Worm (Caenorhabditis elegans) whole organism, L4 larva: Measurements from ENCODE around the gene F20D6.1.

Source experiments
- D1046.2 ChIP-seq: fragments of 200-800 bp; sonication (Bioruptor generic); IDR thresholded peaks from 2 replicates; pipeline ENCODE4 v1.3.6; 2022; ENCODE audit warnings: missing genetic modification characterization, missing compliant biosample characterization
- F10B5.3 ChIP-seq: sonication (generic microtip); optimal IDR thresholded peaks from 2 replicates; lab custom pipeline; 2016; ENCODE audit warnings: mild to moderate bottlenecking, missing genetic modification characterization, missing compliant biosample characterization
- F37D6.2 ChIP-seq: sonication (generic microtip); optimal IDR thresholded peaks from 2 replicates; lab custom pipeline; 2016; ENCODE audit warnings: mild to moderate bottlenecking, missing genetic modification characterization, missing compliant biosample characterization
- F49E8.2 ChIP-seq: sonication (generic microtip); optimal IDR thresholded peaks from 2 replicates; lab custom pipeline; 2016; ENCODE audit warnings: missing compliant biosample characterization, mild to moderate bottlenecking, missing genetic modification characterization, borderline replicate concordance
- Y5F2A.4 ChIP-seq: fragments of 200-800 bp; sonication (Bioruptor generic); optimal IDR thresholded peaks from 2 replicates; lab custom pipeline; 2018; ENCODE audit warnings: mild to moderate bottlenecking, missing genetic modification characterization, missing compliant biosample characterization
- ZK337.2 ChIP-seq: fragments of 200-800 bp; sonication (Bioruptor generic); IDR thresholded peaks from 2 replicates; pipeline ENCODE4 v1.3.6; 2022; ENCODE audit warnings: missing genetic modification reagents, missing genetic modification characterization, missing compliant biosample characterization
- ama-1 ChIP-seq: fragments of 150-350 bp; optimal IDR thresholded peaks from 2 replicates; lab custom pipeline; 2014; ENCODE audit warnings: inconsistent platforms, mixed read lengths
- arid-1 ChIP-seq: fragments of 200-800 bp; sonication (Bioruptor generic); conservative IDR thresholded peaks from 2 replicates; pipeline ENCODE4 v1.3.6; 2022; ENCODE audit warnings: missing genetic modification reagents, missing genetic modification characterization, missing compliant biosample characterization
- ces-1 ChIP-seq: fragments of 150-350 bp; sonication (generic microtip); optimal IDR thresholded peaks from 4 replicates; lab custom pipeline; 2014; ENCODE audit warnings: missing biosample characterization, missing genetic modification reagents, missing genetic modification characterization
- cey-2 ChIP-seq: sonication (generic microtip); optimal IDR thresholded peaks from 3 replicates; lab custom pipeline; 2017; ENCODE audit warnings: missing genetic modification characterization, mild to moderate bottlenecking, missing compliant biosample characterization, antibody characterized with exemption, borderline replicate concordance; ENCODE audit not compliant: insufficient read depth
- daf-12 ChIP-seq: fragments of 150-350 bp; optimal IDR thresholded peaks from 2 replicates; lab custom pipeline; 2014; ENCODE audit warnings: missing biosample characterization, missing genetic modification reagents, missing genetic modification characterization
- daf-16 ChIP-seq, 3 experiments: sonication (generic microtip); optimal IDR thresholded peaks; 2 replicates each; lab custom pipeline; 2016 to 2017; ENCODE audit warnings: missing genetic modification characterization in 3 of 3, missing genetic modification reagents in 3 of 3, mild to moderate bottlenecking in 2 of 3, missing compliant biosample characterization in 2 of 3, missing biosample characterization in 1 of 3, moderate library complexity in 1 of 3
- daf-19 ChIP-seq: fragments of 200-800 bp; sonication (Bioruptor generic); conservative IDR thresholded peaks from 2 replicates; pipeline ENCODE4 v1.3.6; 2022; ENCODE audit warnings: missing genetic modification characterization, missing compliant biosample characterization
- daf-8 ChIP-seq: fragments of 200-800 bp; sonication (Bioruptor generic); IDR thresholded peaks from 2 replicates; pipeline ENCODE4 v1.3.6; 2022; ENCODE audit warnings: missing genetic modification characterization, missing compliant biosample characterization
- dmd-6 ChIP-seq: fragments of 200-800 bp; sonication (Bioruptor generic); IDR thresholded peaks from 2 replicates; pipeline ENCODE4 v1.3.6; 2022; ENCODE audit warnings: missing genetic modification reagents, missing genetic modification characterization, missing compliant biosample characterization
- dmd-8 ChIP-seq: fragments of 200-800 bp; sonication (Bioruptor generic); IDR thresholded peaks from 2 replicates; pipeline ENCODE4 v1.3.6; 2022; ENCODE audit warnings: missing genetic modification characterization, missing compliant biosample characterization
- dpl-1 ChIP-seq: fragments of 150-350 bp; optimal IDR thresholded peaks from 2 replicates; lab custom pipeline; 2014; ENCODE audit warnings: missing biosample characterization, missing genetic modification reagents, missing genetic modification characterization
- duxl-1 ChIP-seq: sonication (generic microtip); optimal IDR thresholded peaks from 2 replicates; lab custom pipeline; 2016; ENCODE audit warnings: mild to moderate bottlenecking, missing genetic modification characterization, moderate library complexity, missing compliant biosample characterization; ENCODE audit not compliant: poor library complexity
- dve-1 ChIP-seq: sonication (generic microtip); optimal IDR thresholded peaks from 2 replicates; lab custom pipeline; 2017; ENCODE audit warnings: antibody characterized with exemption, mild to moderate bottlenecking, missing genetic modification characterization, missing compliant biosample characterization; ENCODE audit not compliant: insufficient read depth
- egl-43 ChIP-seq: fragments of 200-800 bp; sonication (Bioruptor generic); IDR thresholded peaks from 2 replicates; pipeline ENCODE4 v1.3.6; 2022; ENCODE audit warnings: missing genetic modification reagents, missing genetic modification characterization, missing compliant biosample characterization
- hlh-11 ChIP-seq: fragments of 200-800 bp; sonication (Bioruptor generic); optimal IDR thresholded peaks from 2 replicates; lab custom pipeline; 2018; ENCODE audit warnings: mild to moderate bottlenecking, missing genetic modification characterization, missing compliant biosample characterization
- hlh-30 ChIP-seq: sonication (generic microtip); optimal IDR thresholded peaks from 2 replicates; lab custom pipeline; 2017; ENCODE audit warnings: antibody characterized with exemption, mild to moderate bottlenecking, missing genetic modification characterization, missing compliant biosample characterization; ENCODE audit not compliant: insufficient read depth
- hmg-1.1 ChIP-seq: fragments of 200-800 bp; sonication (Bioruptor generic); IDR thresholded peaks from 2 replicates; pipeline ENCODE4 v1.3.6; 2022; ENCODE audit warnings: missing genetic modification reagents, missing genetic modification characterization, missing compliant biosample characterization
- lin-39 ChIP-seq: fragments of 150-350 bp; optimal IDR thresholded peaks from 2 replicates; lab custom pipeline; 2014; ENCODE audit warnings: missing biosample characterization, missing genetic modification reagents, missing genetic modification characterization
- lir-3 ChIP-seq: sonication (generic microtip); optimal IDR thresholded peaks from 2 replicates; lab custom pipeline; 2016; ENCODE audit warnings: mild to moderate bottlenecking, missing genetic modification characterization, missing compliant biosample characterization
- madf-9 ChIP-seq: fragments of 200-800 bp; sonication (Bioruptor generic); conservative IDR thresholded peaks from 2 replicates; pipeline ENCODE4 v1.3.6; 2022; ENCODE audit warnings: missing genetic modification reagents, missing genetic modification characterization, missing compliant biosample characterization
- mdl-1 ChIP-seq, 2 experiments: fragments of 150-350 bp in 1 of 2; sonication (generic microtip) in 1 of 2; optimal IDR thresholded peaks; 2 replicates each; lab custom pipeline; 2014 to 2017; ENCODE audit warnings: missing biosample characterization in 2 of 2, missing genetic modification characterization in 2 of 2
- mdt-29 ChIP-seq: fragments of 200-800 bp; sonication (Bioruptor generic); IDR thresholded peaks from 2 replicates; pipeline ENCODE4 v1.3.6; 2022; ENCODE audit warnings: missing genetic modification reagents, missing genetic modification characterization, missing compliant biosample characterization
- mep-1 ChIP-seq: fragments of 150-350 bp; sonication (generic microtip); optimal IDR thresholded peaks from 3 replicates; lab custom pipeline; 2014; ENCODE audit warnings: missing biosample characterization, missing genetic modification characterization
- mxl-2 ChIP-seq: fragments of 200-800 bp; sonication (Bioruptor generic); conservative IDR thresholded peaks from 2 replicates; pipeline ENCODE4 v1.3.6; 2022; ENCODE audit warnings: missing genetic modification reagents, missing genetic modification characterization, missing compliant biosample characterization
- mxl-3 ChIP-seq: fragments of 200-800 bp; sonication (Bioruptor generic); optimal IDR thresholded peaks from 2 replicates; lab custom pipeline; 2018; ENCODE audit warnings: mild to moderate bottlenecking, missing genetic modification characterization, missing compliant biosample characterization
- nhr-10 ChIP-seq: fragments of 150-350 bp; optimal IDR thresholded peaks from 2 replicates; lab custom pipeline; 2014; ENCODE audit warnings: missing biosample characterization, missing genetic modification characterization
- nhr-102 ChIP-seq: sonication (generic microtip); optimal IDR thresholded peaks from 2 replicates; lab custom pipeline; 2016; ENCODE audit warnings: mild to moderate bottlenecking, missing genetic modification characterization, moderate library complexity, missing compliant biosample characterization
- nhr-111 ChIP-seq: fragments of 200-800 bp; sonication (Bioruptor generic); optimal IDR thresholded peaks from 2 replicates; lab custom pipeline; 2018; ENCODE audit warnings: mild to moderate bottlenecking, missing genetic modification characterization, missing compliant biosample characterization
- nhr-237 ChIP-seq: sonication (generic microtip); optimal IDR thresholded peaks from 2 replicates; lab custom pipeline; 2017; ENCODE audit warnings: missing biosample characterization, missing genetic modification characterization
- nhr-25 ChIP-seq: sonication (generic microtip); optimal IDR thresholded peaks from 2 replicates; lab custom pipeline; 2017; ENCODE audit warnings: missing genetic modification characterization, mild to moderate bottlenecking, missing compliant biosample characterization, antibody characterized with exemption, moderate library complexity, borderline replicate concordance; ENCODE audit not compliant: insufficient read depth
- nhr-42 ChIP-seq: fragments of 200-800 bp; sonication (Bioruptor generic); IDR thresholded peaks from 2 replicates; pipeline ENCODE4 v1.3.6; 2022; ENCODE audit warnings: missing genetic modification characterization, missing compliant biosample characterization
- nhr-48 ChIP-seq: sonication (generic microtip); optimal IDR thresholded peaks from 2 replicates; lab custom pipeline; 2016; ENCODE audit warnings: mild to moderate bottlenecking, missing genetic modification characterization, missing compliant biosample characterization
- nhr-6 ChIP-seq: fragments of 150-350 bp; optimal IDR thresholded peaks from 2 replicates; lab custom pipeline; 2014; ENCODE audit warnings: missing biosample characterization, missing genetic modification characterization
- nhr-76 ChIP-seq: fragments of 150-350 bp; optimal IDR thresholded peaks from 2 replicates; lab custom pipeline; 2014; ENCODE audit warnings: missing biosample characterization, missing genetic modification characterization
- nhr-77 ChIP-seq: fragments of 150-350 bp; optimal IDR thresholded peaks from 2 replicates; lab custom pipeline; 2014; ENCODE audit warnings: missing biosample characterization, missing genetic modification characterization
- pqm-1 ChIP-seq: sonication (generic microtip); optimal IDR thresholded peaks from 2 replicates; lab custom pipeline; 2017; ENCODE audit warnings: missing biosample characterization, missing genetic modification characterization
- rbr-2 ChIP-seq: sonication (generic microtip); optimal IDR thresholded peaks from 2 replicates; lab custom pipeline; 2016; ENCODE audit warnings: missing genotype, missing genetic modification characterization, missing compliant biosample characterization
- saeg-2 ChIP-seq: fragments of 200-800 bp; sonication (Bioruptor generic); IDR thresholded peaks from 2 replicates; pipeline ENCODE4 v1.3.6; 2022; ENCODE audit warnings: missing genetic modification reagents, missing genetic modification characterization, missing compliant biosample characterization
- snpc-1.2 ChIP-seq: fragments of 200-800 bp; sonication (Bioruptor generic); IDR thresholded peaks from 2 replicates; pipeline ENCODE4 v1.3.6; 2022; ENCODE audit warnings: missing genetic modification reagents, missing genetic modification characterization, missing compliant biosample characterization
- snpc-4 ChIP-seq: fragments of 150-350 bp; optimal IDR thresholded peaks from 2 replicates; lab custom pipeline; 2014; ENCODE audit warnings: missing biosample characterization, missing genetic modification characterization
- unc-130 ChIP-seq: sonication (generic microtip); optimal IDR thresholded peaks from 2 replicates; lab custom pipeline; 2016; ENCODE audit warnings: missing genetic modification reagents, missing genetic modification characterization, missing compliant biosample characterization
- zfp-2 ChIP-seq: sonication (generic microtip); optimal IDR thresholded peaks from 2 replicates; lab custom pipeline; 2016; ENCODE audit warnings: mild to moderate bottlenecking, missing genetic modification characterization, missing compliant biosample characterization
- zip-2 ChIP-seq: fragments of 150-350 bp; optimal IDR thresholded peaks from 2 replicates; lab custom pipeline; 2014; ENCODE audit warnings: missing biosample characterization, missing genetic modification characterization

F20D6.1 gene

DNA sequence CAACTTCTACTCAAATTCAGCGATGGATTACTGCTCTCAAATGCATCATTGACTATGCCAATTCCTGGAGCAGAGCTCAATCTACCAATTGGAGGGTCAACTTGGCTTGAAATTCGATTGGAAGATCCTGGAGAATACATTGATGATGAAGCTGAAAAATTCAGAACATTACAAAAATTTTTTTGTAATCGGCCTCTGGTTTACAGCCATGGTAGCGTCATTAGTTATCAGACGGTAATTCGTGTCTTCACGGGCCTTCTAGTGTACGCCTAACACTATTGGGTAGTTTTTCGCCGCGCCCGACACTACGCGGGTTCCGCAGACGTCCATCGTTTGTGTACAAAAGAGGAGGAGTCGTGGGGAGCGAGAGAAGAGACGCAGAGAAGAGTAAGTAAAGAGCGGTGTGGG lies 38.2 kb downstream of the F20D6.1 start (continued):
- peak; percentile 8 for TF ChIP-seq pqm-1 (tag; lab: Kevin White, UChicago)
- TF ChIP-seq egl-43 = no peak
- no peak for TF ChIP-seq zip-2 (tag; lab: Kevin White, UChicago)
- peak; percentile 66 for TF ChIP-seq F37D6.2 (tag; lab: Kevin White, UChicago)
- TF ChIP-seq hlh-11 (tag; lab: Kevin White, UChicago) = peak; percentile 83
- TF ChIP-seq arid-1 = peak; percentile 70; the same call in 1 of the 2 replicates
- TF ChIP-seq nhr-6 = peak; percentile 65
- peak; percentile 48 to 51 for TF ChIP-seq mdl-1 (tag; optimal IDR thresholded peaks at IDR 0.05; lab: Kevin White, UChicago)
- peak; percentile 70 for TF ChIP-seq mdt-29 (GFP tag; lab: Robert Waterston, UW)
- peak; percentile 88 for TF ChIP-seq hmg-1.1 (GFP tag; lab: Robert Waterston, UW)
- TF ChIP-seq lir-3 (tag; lab: Kevin White, UChicago) = peak; percentile 22
- TF ChIP-seq daf-8 (GFP tag; lab: Robert Waterston, UW) = no peak
- no peak for TF ChIP-seq ZK337.2 (GFP tag; lab: Robert Waterston, UW)
- peak; percentile 91 for TF ChIP-seq nhr-102 (tag; lab: Kevin White, UChicago)
- peak; percentile 94 for TF ChIP-seq ama-1 (lab: Kevin White, UChicago)
- TF ChIP-seq hlh-30 (tag; lab: Kevin White, UChicago) = peak; percentile 80
- TF ChIP-seq D1046.2 (GFP tag; lab: Robert Waterston, UW) = no peak
- TF ChIP-seq cey-2 (tag; lab: Kevin White, UChicago) = no peak
- peak; percentile 92 for TF ChIP-seq snpc-1.2 (GFP tag; lab: Robert Waterston, UW)
- TF ChIP-seq nhr-48 (tag; lab: Kevin White, UChicago) = peak; percentile 81
- peak; percentile 66 for TF ChIP-seq mxl-3 (GFP tag; lab: Kevin White, UChicago)
- TF ChIP-seq dpl-1 (GFP tag; lab: Kevin White, UChicago) = peak; percentile 53
- TF ChIP-seq dmd-6 (GFP tag; lab: Robert Waterston, UW) = peak; percentile 74
- peak; percentile 83 for TF ChIP-seq rbr-2 (tag; lab: Kevin White, UChicago)
- no peak for TF ChIP-seq lin-39 (tag; lab: Kevin White, UChicago)
- TF ChIP-seq dve-1 (tag; lab: Kevin White, UChicago) = peak; percentile 92
- TF ChIP-seq snpc-4 (tag; lab: Kevin White, UChicago) = peak; percentile 96
- TF ChIP-seq nhr-76 = no peak
- no peak for TF ChIP-seq mxl-2 (GFP tag; lab: Robert Waterston, UW)
- no peak for TF ChIP-seq nhr-237
- TF ChIP-seq nhr-111 (GFP tag; lab: Kevin White, UChicago) = peak; percentile 70
- TF ChIP-seq daf-19 = peak; percentile 71; the same call in 1 of the 2 replicates
- TF ChIP-seq daf-16 (GFP tag; optimal IDR thresholded peaks at IDR 0.05; lab: Kevin White, UChicago) = peak; percentile 65 to 88
- peak; percentile 86 for TF ChIP-seq daf-16 (tag; optimal IDR thresholded peaks at IDR 0.05; lab: Kevin White, UChicago)
- peak; percentile 56 for TF ChIP-seq nhr-25 (tag; lab: Kevin White, UChicago)
- TF ChIP-seq ces-1 = peak; percentile 13
- TF ChIP-seq saeg-2 (GFP tag; lab: Robert Waterston, UW) = 0 out of 2 replicates have a peak, but pooled peaks have one; percentile 47
- TF ChIP-seq nhr-42 (GFP tag; lab: Robert Waterston, UW) = peak; percentile 47
- TF ChIP-seq, all 104 proteins: peak for 59

DNA sequence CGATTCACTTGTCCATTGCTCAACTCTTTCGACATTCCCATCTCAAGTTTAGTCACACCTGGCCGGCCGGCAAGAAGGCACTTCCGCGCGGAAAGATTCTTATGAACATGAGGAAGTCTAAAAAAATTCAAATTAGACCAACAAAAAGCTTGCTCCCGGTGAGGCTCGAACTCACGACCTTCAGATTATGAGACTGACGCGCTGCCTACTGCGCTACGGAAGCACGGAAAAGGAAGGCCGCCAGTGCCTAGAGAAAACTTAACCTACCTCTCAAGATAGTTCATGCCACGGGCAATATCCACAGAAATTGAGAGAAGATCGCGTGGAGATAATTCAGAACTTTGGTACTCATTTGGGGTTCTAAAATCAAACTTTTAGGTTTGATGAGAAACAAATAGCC lies 39.5 kb downstream of the F20D6.1 start:
- no peak for TF ChIP-seq nhr-10 (tag; lab: Kevin White, UChicago)
- no peak for TF ChIP-seq lir-3 (tag; lab: Kevin White, UChicago)
- TF ChIP-seq unc-130 (GFP tag; lab: Kevin White, UChicago) = no peak
- TF ChIP-seq mep-1 (tag; lab: Kevin White, UChicago) = no peak
- TF ChIP-seq F10B5.3 (tag; lab: Kevin White, UChicago) = no peak
- TF ChIP-seq nhr-48 (tag; lab: Kevin White, UChicago) = no peak
- no peak for TF ChIP-seq ama-1 (lab: Kevin White, UChicago)
- TF ChIP-seq daf-12 (tag; lab: Kevin White, UChicago) = no peak
- no peak for TF ChIP-seq rbr-2 (tag; lab: Kevin White, UChicago)
- 0 out of 2 replicates have a peak, but pooled peaks have one; percentile 35 for TF ChIP-seq madf-9 (GFP tag; lab: Robert Waterston, UW)
- peak; percentile 55 for TF ChIP-seq snpc-4 (tag; lab: Kevin White, UChicago)
- peak; percentile 0 for TF ChIP-seq hlh-30 (tag; lab: Kevin White, UChicago)
- no peak for TF ChIP-seq D1046.2 (GFP tag; lab: Robert Waterston, UW)
- TF ChIP-seq dmd-8 (GFP tag; lab: Robert Waterston, UW) = 0 out of 2 replicates have a peak, but pooled peaks have one; percentile 32
- no peak for TF ChIP-seq nhr-77 (tag; lab: Kevin White, UChicago)
- TF ChIP-seq zfp-2 (tag; lab: Kevin White, UChicago) = no peak
- no peak for TF ChIP-seq Y5F2A.4 (GFP tag; lab: Kevin White, UChicago)
- TF ChIP-seq duxl-1 (tag; lab: Kevin White, UChicago) = peak; percentile 6
- TF ChIP-seq F49E8.2 (tag; lab: Kevin White, UChicago) = no peak
